Worm (Caenorhabditis elegans) whole organism, L3 larva: ENCODE measurements around the gene clec-233.

Experiments used
- aly-2 ChIP-seq: fragments of 150-350 bp; optimal IDR thresholded peaks from 2 replicates; lab custom pipeline; 2014; ENCODE audit warnings: missing biosample characterization, missing genetic modification characterization
- ceh-16 ChIP-seq: sonication (generic microtip); optimal IDR thresholded peaks from 2 replicates; lab custom pipeline; 2017; ENCODE audit warnings: missing biosample characterization, missing genetic modification characterization
- ceh-28 ChIP-seq: fragments of 150-350 bp; optimal IDR thresholded peaks from 2 replicates; lab custom pipeline; 2014; ENCODE audit warnings: missing biosample characterization, missing genetic modification reagents, missing genetic modification characterization
- elt-1 ChIP-seq: fragments of 150-350 bp; optimal IDR thresholded peaks from 2 replicates; lab custom pipeline; 2014; ENCODE audit warnings: missing biosample characterization, missing genetic modification characterization
- elt-3 ChIP-seq, 3 experiments: fragments of 150-350 bp in 1 of 3; sonication (generic microtip) in 2 of 3; optimal IDR thresholded peaks; 2 replicates in 2 of 3; 4 replicates in 1 of 3; lab custom pipeline; 2014 to 2017; ENCODE audit warnings: missing biosample characterization in 3 of 3, missing genetic modification characterization in 3 of 3
- fkh-2 ChIP-seq: fragments of 150-350 bp; optimal IDR thresholded peaks from 2 replicates; lab custom pipeline; 2014; ENCODE audit warnings: missing biosample characterization, missing genetic modification reagents, missing genetic modification characterization
- fos-1 ChIP-seq: fragments of 150-350 bp; optimal IDR thresholded peaks from 2 replicates; lab custom pipeline; 2014; ENCODE audit warnings: missing biosample characterization, missing genetic modification characterization
- lin-15B ChIP-seq: fragments of 150-350 bp; optimal IDR thresholded peaks from 2 replicates; lab custom pipeline; 2014; ENCODE audit warnings: missing biosample characterization, missing genetic modification characterization
- lin-39 ChIP-seq: fragments of 150-350 bp; optimal IDR thresholded peaks from 2 replicates; lab custom pipeline; 2018; ENCODE audit warnings: missing biosample characterization, missing genetic modification reagents, missing genetic modification characterization
- pha-4 ChIP-seq: fragments of 150-350 bp; optimal IDR thresholded peaks from 2 replicates; lab custom pipeline; 2014; ENCODE audit warnings: missing biosample characterization, missing genetic modification reagents, missing genetic modification characterization
- skn-1 ChIP-seq: fragments of 150-350 bp; optimal IDR thresholded peaks from 2 replicates; lab custom pipeline; 2014; ENCODE audit warnings: missing biosample characterization, missing genetic modification characterization
- snpc-4 ChIP-seq: fragments of 150-350 bp; optimal IDR thresholded peaks from 2 replicates; lab custom pipeline; 2014; ENCODE audit warnings: missing biosample characterization, missing genetic modification characterization
- unc-62 ChIP-seq: fragments of 150-350 bp; sonication (generic microtip); optimal IDR thresholded peaks from 4 replicates; lab custom pipeline; 2014; ENCODE audit warnings: missing biosample characterization, missing genetic modification reagents, missing genetic modification characterization
- zag-1 ChIP-seq: fragments of 150-350 bp; optimal IDR thresholded peaks from 2 replicates; lab custom pipeline; 2014; ENCODE audit warnings: missing biosample characterization, missing genetic modification characterization

- no peak for TF ChIP-seq aly-2 (tag; lab: Kevin White, UChicago)
- no peak for TF ChIP-seq lin-15B
- no peak for TF ChIP-seq fos-1
- no peak for TF ChIP-seq ceh-16 (tag; lab: Kevin White, UChicago)
- no peak for TF ChIP-seq lin-39 (tag; lab: Kevin White, UChicago)
- no peak for TF ChIP-seq fkh-2 (tag; lab: Kevin White, UChicago)
- TF ChIP-seq zag-1: no peak
- no peak for TF ChIP-seq snpc-4 (tag; lab: Kevin White, UChicago)
- no peak for TF ChIP-seq unc-62 (GFP tag; lab: Kevin White, UChicago)
- no peak for TF ChIP-seq skn-1 (tag; lab: Kevin White, UChicago)
- no peak for TF ChIP-seq ceh-28 (tag; lab: Kevin White, UChicago)
- TF ChIP-seq pha-4: no peak
- no peak for TF ChIP-seq elt-1
- no peak for TF ChIP-seq elt-3 (tag; optimal IDR thresholded peaks at IDR 0.05; lab: Kevin White, UChicago)
Measured at ce11 chrV:16210257-16211002, 23.3 kb upstream of the clec-233 start, which contains the start of gene F11A5.16.
